Fruit fly (Drosophila melanogaster): ENCODE measurements around the gene Jon74E.

The Jon74E gene

DNA sequence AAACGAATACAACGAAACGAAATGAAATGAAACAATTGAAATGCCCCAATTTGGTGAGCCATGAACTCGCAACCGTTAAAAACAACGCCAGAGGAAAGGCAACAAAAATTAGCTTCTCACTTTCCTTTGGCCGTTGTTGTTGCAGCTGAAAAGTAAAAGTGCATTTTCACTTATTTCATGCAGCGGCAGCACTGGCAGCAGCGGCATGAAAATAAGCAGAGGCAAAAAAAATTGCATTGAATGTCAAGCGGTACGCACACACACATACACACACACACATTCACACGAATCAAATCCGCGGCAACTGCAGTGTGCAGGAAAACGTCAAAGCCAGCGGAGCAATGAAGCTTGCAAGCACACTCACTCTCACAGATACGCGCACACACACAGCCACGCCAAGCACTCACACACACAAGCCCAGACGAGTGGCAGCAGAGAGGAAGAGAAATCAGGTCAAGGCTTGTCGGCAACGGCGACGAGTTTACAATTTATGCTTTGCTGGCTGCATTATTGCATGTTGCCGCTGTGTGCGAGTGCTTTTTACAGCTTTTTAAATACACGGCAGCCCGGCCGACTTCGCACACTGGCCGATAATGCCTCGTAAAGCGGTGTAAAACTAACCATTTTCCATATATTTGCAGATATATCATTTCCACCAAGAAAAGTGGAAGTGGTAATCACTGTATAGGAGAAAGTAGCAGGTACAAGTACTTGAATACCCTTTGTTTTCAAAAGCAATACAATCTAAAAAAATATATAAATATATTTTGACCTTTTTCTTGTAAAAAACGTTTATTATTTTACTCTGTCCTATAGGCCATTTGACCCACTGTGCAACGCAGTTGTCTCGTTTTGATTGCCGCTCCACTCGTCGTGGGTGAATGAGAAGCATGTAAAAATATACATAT is 17.7 kb upstream of the Jon74E start (continued):
- no peak for TF ChIP-seq CG10565 (GFP tag; optimal IDR thresholded peaks at IDR 0.05)
- no peak for TF ChIP-seq zfh2 (GFP tag; optimal IDR thresholded peaks at IDR 0.05)
- TF ChIP-seq CG3065 (GFP tag; optimal IDR thresholded peaks at IDR 0.05) = peak; percentile 4
- TF ChIP-seq CG4424 (GFP tag; optimal IDR thresholded peaks at IDR 0.05) = peak; percentile 83
- peak; percentile 82 for TF ChIP-seq ttk (GFP tag; IDR thresholded peaks at IDR 0.05)
- TF ChIP-seq Vsx1 (GFP tag; optimal IDR thresholded peaks at IDR 0.05) = peak; percentile 57
- peak; percentile 58 for TF ChIP-seq CG3281 (GFP tag; optimal IDR thresholded peaks at IDR 0.05)
- peak; percentile 40; the same call in 1 of the 3 replicates for TF ChIP-seq vnd (GFP tag; IDR thresholded peaks at IDR 0.05; ENCODE audit: partially characterized antibody)
- TF ChIP-seq CG6765 (GFP tag; optimal IDR thresholded peaks at IDR 0.05) = no peak
- TF ChIP-seq CG7357 (GFP tag; IDR thresholded peaks at IDR 0.05) = peak; percentile 68
- peak; percentile 70 for TF ChIP-seq Nf-YA (GFP tag; IDR thresholded peaks at IDR 0.05)
- TF ChIP-seq CG5245 (GFP tag; optimal IDR thresholded peaks at IDR 0.05) = peak; percentile 59
- peak; percentile 74 for TF ChIP-seq CG12391 (tag; optimal IDR thresholded peaks at IDR 0.05)
- peak; percentile 40; the same call in 1 of the 2 replicates for TF ChIP-seq CG6272 (GFP tag; IDR thresholded peaks at IDR 0.05)
- TF ChIP-seq CG32767 (GFP tag; IDR thresholded peaks at IDR 0.05) = peak; percentile 75; the same call in 1 of the 2 replicates
- no peak for TF ChIP-seq CG11456 (GFP tag; IDR thresholded peaks at IDR 0.05)
- TF ChIP-seq Pdp1 (GFP tag; optimal IDR thresholded peaks at IDR 0.05) = peak in 1 of 2 experiments; percentile 14
- peak; percentile 51; the same call in 1 of the 2 replicates for TF ChIP-seq CG14667 (GFP tag; IDR thresholded peaks at IDR 0.05)
- TF ChIP-seq CG31224 (GFP tag; IDR thresholded peaks at IDR 0.05) = no peak
- peak; percentile 38 for TF ChIP-seq CG10147 (GFP tag; optimal IDR thresholded peaks at IDR 0.05)
- no peak for TF ChIP-seq CG8290 (GFP tag; optimal IDR thresholded peaks at IDR 0.05)
- peak in 1 of 2 experiments; percentile 31 for TF ChIP-seq CG8290 (tag; optimal IDR thresholded peaks at IDR 0.05)
- TF ChIP-seq cad (GFP tag; optimal IDR thresholded peaks at IDR 0.05) = no peak
- TF ChIP-seq ci (GFP tag; IDR thresholded peaks at IDR 0.05) = peak; percentile 87
- TF ChIP-seq CG30020 (tag; optimal IDR thresholded peaks at IDR 0.05) = peak; percentile 31
- peak; percentile 51 for TF ChIP-seq B-H1 (GFP tag; IDR thresholded peaks at IDR 0.05)
- peak; percentile 17 for TF ChIP-seq CG6854 (GFP tag; optimal IDR thresholded peaks at IDR 0.05)
- peak; percentile 71 for TF ChIP-seq lmd (GFP tag; IDR thresholded peaks at IDR 0.05)
- TF ChIP-seq ssp (GFP tag; IDR thresholded peaks at IDR 0.05) = peak; percentile 59
- TF ChIP-seq CG17186 (GFP tag; optimal IDR thresholded peaks at IDR 0.05) = peak; percentile 12
- TF ChIP-seq wor (GFP tag; IDR thresholded peaks at IDR 0.05) = peak; percentile 92
- TF ChIP-seq dysf (GFP tag; IDR thresholded peaks at IDR 0.05) = peak; percentile 79
- peak; percentile 30 for TF ChIP-seq fd3F (GFP tag; optimal IDR thresholded peaks at IDR 0.05)
- no peak for TF ChIP-seq Bteb2 (GFP tag; optimal IDR thresholded peaks at IDR 0.05)
- TF ChIP-seq lov (optimal IDR thresholded peaks at IDR 0.05) = no peak
- no peak for TF ChIP-seq lov (GFP tag; IDR thresholded peaks at IDR 0.05)
- TF ChIP-seq CG10274 (GFP tag; optimal IDR thresholded peaks at IDR 0.05) = peak; percentile 26
- TF ChIP-seq CG15269 (tag; optimal IDR thresholded peaks at IDR 0.05) = peak; percentile 86
- peak; percentile 75 for TF ChIP-seq grau (tag; optimal IDR thresholded peaks at IDR 0.05)
- TF ChIP-seq tin (GFP tag; optimal IDR thresholded peaks at IDR 0.05) = peak; percentile 69
- TF ChIP-seq HHEX (GFP tag; optimal IDR thresholded peaks at IDR 0.05) = peak; percentile 78
- peak; percentile 60 for TF ChIP-seq CG10462 (GFP tag; optimal IDR thresholded peaks at IDR 0.05)
- TF ChIP-seq CG3995 (GFP tag; optimal IDR thresholded peaks at IDR 0.05) = no peak
- TF ChIP-seq CG31388 (GFP tag; optimal IDR thresholded peaks at IDR 0.05) = peak; percentile 23
- peak; percentile 31 for TF ChIP-seq CG13775 (GFP tag; optimal IDR thresholded peaks at IDR 0.05)
- peak; percentile 34 for TF ChIP-seq CTCF (GFP tag; optimal IDR thresholded peaks at IDR 0.05)
- peak; percentile 71; the same call in 1 of the 2 replicates for TF ChIP-seq CG5953 (GFP tag; IDR thresholded peaks at IDR 0.05)
- 0 out of 3 replicates have a peak, but pooled peaks have one; percentile 30 for TF ChIP-seq CG6175 (GFP tag; IDR thresholded peaks at IDR 0.05)
- TF ChIP-seq CG11504 (tag; optimal IDR thresholded peaks at IDR 0.05) = peak; percentile 91
- no peak for TF ChIP-seq CG8765 (GFP tag; IDR thresholded peaks at IDR 0.05)
